Worm (Caenorhabditis elegans): ENCODE data around the gene ZK105.1.
A peak's percentile ranks its signal among the peaks of the same experiment; 100 is the strongest.
"Not testable (repeated sequence)": the region's sequence is repeated elsewhere in the genome, so short reads cannot be mapped to it uniquely, and the experiment has no call there.

Gene ZK105.1

DNA sequence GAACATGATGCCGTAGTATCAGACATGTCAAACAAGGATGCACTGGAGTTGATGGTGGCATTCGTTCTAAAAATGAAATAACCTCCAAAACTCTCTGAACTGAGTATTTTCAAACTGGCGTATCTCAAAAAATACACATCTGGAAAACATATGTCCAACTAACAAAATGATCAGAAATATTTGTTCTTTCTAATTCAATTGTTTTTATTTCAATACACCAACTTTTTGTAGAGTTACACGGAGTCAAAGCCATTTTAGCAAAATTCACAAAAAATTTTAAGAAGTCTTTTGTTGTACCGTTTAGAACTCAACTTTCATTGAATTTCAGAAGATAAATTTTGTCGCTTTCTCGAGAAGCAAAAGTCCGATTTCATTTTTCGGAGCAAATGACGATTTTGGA lies 10.3 kb upstream of the ZK105.1 start, which contains the start of gene srsx-40:
Gene srsx-40, minus strand, starts transcription at position 101 of the 400 bp plus-strand sequence.
- TF ChIP-seq Y5F2A.4 (GFP tag; optimal IDR thresholded peaks at IDR 0.05); nhr-42 (GFP tag; IDR thresholded peaks at IDR 0.05); lin-13 (GFP tag; optimal IDR thresholded peaks at IDR 0.05): not testable (repeated sequence)

ce11 chrV:7705316-7705715 lies 8.5 kb upstream of the ZK105.1 start, which contains the start of gene srw-3:
srw-3 (plus strand) TSS chrV:7705616.
- TF ChIP-seq dmd-8 (GFP tag; IDR thresholded peaks at IDR 0.05), result no peak

DNA sequence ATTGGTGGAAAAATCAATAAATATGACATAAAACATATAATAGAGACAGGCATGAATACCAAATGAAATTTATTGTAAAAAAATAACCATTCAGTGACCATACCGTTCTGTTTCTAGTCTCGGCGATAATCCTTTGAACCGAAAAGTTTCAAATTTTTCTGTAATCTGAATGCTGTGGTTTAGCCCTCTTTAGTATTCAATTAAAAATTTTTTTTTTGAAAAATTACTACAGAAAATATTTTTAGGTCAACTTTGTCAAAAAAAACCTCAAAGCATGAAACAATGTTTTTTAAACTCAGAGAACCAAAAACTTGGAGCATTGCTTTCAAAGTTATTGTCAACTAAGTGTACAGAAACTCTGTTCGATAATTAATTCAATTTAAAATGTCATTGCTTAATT lies 5.3 kb upstream of the ZK105.1 start, which contains the start of gene ZK105.11:
Gene ZK105.11, minus strand, starts transcription at position 101 of the 400 bp plus-strand sequence.
- no peak for TF ChIP-seq tag-97 (GFP tag; IDR thresholded peaks at IDR 0.05)
- TF ChIP-seq mxl-2 (GFP tag; conservative IDR thresholded peaks at IDR 0.05), result no peak
- TF ChIP-seq ama-1 (optimal IDR thresholded peaks at IDR 0.05), result no peak
- no peak for TF ChIP-seq hlh-30 (tag; optimal IDR thresholded peaks at IDR 0.05; ENCODE audit: insufficient read depth)
- no peak for TF ChIP-seq pha-4 (GFP tag; IDR thresholded peaks at IDR 0.05)
- no peak for TF ChIP-seq pha-4 (tag; optimal IDR thresholded peaks at IDR 0.05)
- TF ChIP-seq dve-1 (tag; optimal IDR thresholded peaks at IDR 0.05; ENCODE audit: insufficient read depth), result no peak

- TF ChIP-seq dmd-8 (GFP tag; IDR thresholded peaks at IDR 0.05), result no peak
- TF ChIP-seq unc-62 (GFP tag; optimal IDR thresholded peaks at IDR 0.05 in 1 of 2), result no peak
- TF ChIP-seq unc-62 (tag; optimal IDR thresholded peaks at IDR 0.05), result no peak
- TF ChIP-seq ZK546.5 (tag; optimal IDR thresholded peaks at IDR 0.05), result no peak
- TF ChIP-seq ztf-7 (tag; optimal IDR thresholded peaks at IDR 0.05), result no peak
- TF ChIP-seq arid-1 (GFP tag; conservative IDR thresholded peaks at IDR 0.05), result no peak
- no peak for TF ChIP-seq sdz-12 (GFP tag; optimal IDR thresholded peaks at IDR 0.05)
- TF ChIP-seq F10B5.3 (tag; optimal IDR thresholded peaks at IDR 0.05), result no peak
- no peak for TF ChIP-seq tag-97 (GFP tag; IDR thresholded peaks at IDR 0.05)
- no peak for TF ChIP-seq jun-1 (tag; optimal IDR thresholded peaks at IDR 0.05)
- no peak for TF ChIP-seq zfp-3 (GFP tag; conservative IDR thresholded peaks at IDR 0.05)
- TF ChIP-seq spr-3 (GFP tag; optimal IDR thresholded peaks at IDR 0.05), result no peak
- no peak for TF ChIP-seq mdt-29 (GFP tag; IDR thresholded peaks at IDR 0.05)
- TF ChIP-seq ZK337.2 (GFP tag; IDR thresholded peaks at IDR 0.05), result no peak
Measured at ce11 chrV:7713072-7713471, 719 bp upstream of the ZK105.1 start, which contains the start of gene ZK105.13. ZK105.13 (minus strand) TSS chrV:7713172.

DNA sequence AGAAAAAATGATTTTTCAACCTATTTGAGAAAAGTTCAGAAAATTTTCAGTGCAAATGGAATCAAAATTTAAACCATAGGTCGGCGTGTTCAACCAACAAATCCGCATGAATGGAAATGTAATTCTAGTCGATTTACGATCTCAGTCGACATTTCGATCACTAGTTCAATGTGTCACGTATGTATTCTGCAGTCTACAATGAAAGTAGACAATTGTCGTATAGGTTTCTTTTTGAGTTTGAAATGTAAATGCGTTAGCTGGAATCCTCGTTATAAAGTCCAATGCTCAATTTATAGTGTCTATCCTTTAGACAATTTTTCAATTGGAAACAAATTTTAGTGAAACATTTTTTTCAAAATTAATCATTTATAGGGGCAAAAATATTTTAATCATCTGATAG lies 2.2 kb downstream of the ZK105.1 start, which contains the start of gene ZK105.12:
Gene ZK105.12, minus strand, starts transcription at position 101 of the 400 bp plus-strand sequence.
- TF ChIP-seq fkh-10 (GFP tag; optimal IDR thresholded peaks at IDR 0.05), result no peak
- no peak for TF ChIP-seq daf-12 (tag; optimal IDR thresholded peaks at IDR 0.05)
- no peak for TF ChIP-seq lin-38 (GFP tag; IDR thresholded peaks at IDR 0.05)
- no peak for TF ChIP-seq unc-130 (GFP tag; optimal IDR thresholded peaks at IDR 0.05)

- no peak for TF ChIP-seq lir-3 (tag; optimal IDR thresholded peaks at IDR 0.05)
- no peak for TF ChIP-seq F10B5.3 (tag; optimal IDR thresholded peaks at IDR 0.05)
- no peak for TF ChIP-seq D1046.2 (GFP tag; IDR thresholded peaks at IDR 0.05)
- no peak for TF ChIP-seq egl-27 (tag; optimal IDR thresholded peaks at IDR 0.05)
- TF ChIP-seq aha-1 (tag), result peak; percentile 55
- no peak for TF ChIP-seq lin-1 (GFP tag; IDR thresholded peaks at IDR 0.05)
- no peak for TF ChIP-seq mdt-29 (GFP tag; IDR thresholded peaks at IDR 0.05)
- no peak for TF ChIP-seq ztf-11 (tag; optimal IDR thresholded peaks at IDR 0.05)
- no peak for TF ChIP-seq ceh-62 (tag; optimal IDR thresholded peaks at IDR 0.05)
Measured at ce11 chrV:7717629-7718028, 3.8 kb downstream of the ZK105.1 start, which contains the start of gene ZK105.5. ZK105.5 (minus strand) TSS chrV:7717729.
